Fruit fly (Drosophila melanogaster): Measurements from ENCODE around the gene CG14218.
A peak's percentile ranks its signal among the peaks of the same experiment; 100 is the strongest.

CG14218 gene

dm6 chrX:19608042-19608609, 26.3 kb upstream of the CG14218 start (continued):
- TF ChIP-seq gcm2 (GFP tag; optimal IDR thresholded peaks at IDR 0.05) (no peak), sd (tag; optimal IDR thresholded peaks at IDR 0.05) (peak; percentile 78), gce (GFP tag; IDR thresholded peaks at IDR 0.05) (no peak), CG13624 (GFP tag; optimal IDR thresholded peaks at IDR 0.05) (peak; percentile 31), ci (GFP tag; IDR thresholded peaks at IDR 0.05) (0 out of 3 replicates have a peak, but pooled peaks have one; percentile 52), CG11093 (GFP tag; IDR thresholded peaks at IDR 0.05) (no peak), Awh (GFP tag; IDR thresholded peaks at IDR 0.05) (peak; percentile 72), CG16813 (GFP tag; IDR thresholded peaks at IDR 0.05; ENCODE audit: partially characterized antibody) (peak; percentile 55), Atf3 (GFP tag; optimal IDR thresholded peaks at IDR 0.05) (peak; percentile 32), Hmx (GFP tag; optimal IDR thresholded peaks at IDR 0.05) (no peak), vfl (GFP tag; optimal IDR thresholded peaks at IDR 0.05) (no peak), CG2120 (GFP tag; optimal IDR thresholded peaks at IDR 0.05) (no peak), zfh1 (GFP tag; IDR thresholded peaks at IDR 0.05) (peak; percentile 14; the same call in 1 of the 3 replicates), sisA (GFP tag; IDR thresholded peaks at IDR 0.05) (no peak), Doc3 (GFP tag; IDR thresholded peaks at IDR 0.05; ENCODE audit: partially characterized antibody) (peak; percentile 42; the same call in 1 of the 3 replicates), D19A (tag; optimal IDR thresholded peaks at IDR 0.05) (no peak), inv (GFP tag; IDR thresholded peaks at IDR 0.05; ENCODE audit: partially characterized antibody) (0 out of 2 replicates have a peak, but pooled peaks have one; percentile 17), CG4820 (GFP tag; optimal IDR thresholded peaks at IDR 0.05) (no peak), hb (GFP tag; IDR thresholded peaks at IDR 0.05; ENCODE audit: partially characterized antibody) (no peak), nom (GFP tag; optimal IDR thresholded peaks at IDR 0.05) (peak; percentile 26), slp2 (GFP tag; optimal IDR thresholded peaks at IDR 0.05) (no peak), chn (GFP tag; optimal IDR thresholded peaks at IDR 0.05) (no peak), Sry-δ (GFP tag; optimal IDR thresholded peaks at IDR 0.05) (no peak), CrebB (tag; optimal IDR thresholded peaks at IDR 0.05) (peak; percentile 15), nerfin-2 (GFP tag; IDR thresholded peaks at IDR 0.05; ENCODE audit: partially characterized antibody) (peak; percentile 59), Gug (GFP tag; IDR thresholded peaks at IDR 0.05) (no peak), az2 (GFP tag; optimal IDR thresholded peaks at IDR 0.05) (no peak), CG15269 (tag; optimal IDR thresholded peaks at IDR 0.05) (no peak), Hand (GFP tag; optimal IDR thresholded peaks at IDR 0.05) (no peak), Hr51 (GFP tag; optimal IDR thresholded peaks at IDR 0.05) (no peak), ac (GFP tag; optimal IDR thresholded peaks at IDR 0.05) (no peak), eyg (GFP tag; optimal IDR thresholded peaks at IDR 0.05) (no peak), CG12769 (tag; optimal IDR thresholded peaks at IDR 0.05) (peak; percentile 66), Opbp (GFP tag; IDR thresholded peaks at IDR 0.05; ENCODE audit: partially characterized antibody) (peak; percentile 55; the same call in 2 of the 3 replicates), Dbx (GFP tag; IDR thresholded peaks at IDR 0.05) (no peak), Hsf (GFP tag; optimal IDR thresholded peaks at IDR 0.05) (no peak), gt (GFP tag; IDR thresholded peaks at IDR 0.05) (no peak), Adf1 (GFP tag; IDR thresholded peaks at IDR 0.05) (peak; percentile 13; the same call in 1 of the 2 replicates), CG6791 (GFP tag; IDR thresholded peaks at IDR 0.05; ENCODE audit: partially characterized antibody) (peak; percentile 72; the same call in 2 of the 3 replicates), bigmax (GFP tag; optimal IDR thresholded peaks at IDR 0.05) (no peak), Pdp1 (GFP tag; optimal IDR thresholded peaks at IDR 0.05) (peak in 1 of 2 experiments; percentile 43), twi (tag; optimal IDR thresholded peaks at IDR 0.05) (peak; percentile 22), unc-4 (GFP tag; IDR thresholded peaks at IDR 0.05; ENCODE audit: partially characterized antibody) (peak; percentile 32), CG8290 (GFP tag; optimal IDR thresholded peaks at IDR 0.05) (no peak), CG8290 (tag; optimal IDR thresholded peaks at IDR 0.05) (peak in 1 of 2 experiments; percentile 19), nau (GFP tag; optimal IDR thresholded peaks at IDR 0.05) (peak; percentile 31), CG10321 (GFP tag; IDR thresholded peaks at IDR 0.05) (no peak), dati (GFP tag; IDR thresholded peaks at IDR 0.05) (no peak), Ptx1 (GFP tag; IDR thresholded peaks at IDR 0.05) (no peak)

All from whole organism, embryonic.